Worm (Caenorhabditis elegans) whole organism, young adult: ENCODE results near the gene best-19.

ENCODE experiments used
- ekl-4 ChIP-seq: fragments of 200-800 bp; sonication (Bioruptor generic); IDR thresholded peaks from 2 replicates; pipeline ENCODE4 v1.3.6; 2022; ENCODE audit warnings: missing genetic modification reagents, missing genetic modification characterization, missing compliant biosample characterization
- him-1 ChIP-seq: sonication (generic microtip); optimal IDR thresholded peaks from 2 replicates; lab custom pipeline; 2016; ENCODE audit warnings: missing genotype, missing genetic modification reagents, missing genetic modification characterization, missing compliant biosample characterization
- hmg-1.2 ChIP-seq: fragments of 200-800 bp; sonication (Bioruptor generic); IDR thresholded peaks from 2 replicates; pipeline ENCODE4 v1.3.6; 2022; ENCODE audit warnings: missing genetic modification reagents, missing genetic modification characterization, missing compliant biosample characterization
- lin-54 ChIP-seq: fragments of 200-800 bp; sonication (Bioruptor generic); optimal IDR thresholded peaks from 2 replicates; lab custom pipeline; 2018; ENCODE audit warnings: mild to moderate bottlenecking, missing genetic modification characterization, missing compliant biosample characterization
- unc-62 ChIP-seq: fragments of 150-350 bp; optimal IDR thresholded peaks from 2 replicates; lab custom pipeline; 2014; ENCODE audit warnings: missing biosample characterization, missing genetic modification reagents, missing genetic modification characterization

ce11 chrIV:299190-299589 is 15.7 kb downstream of the best-19 start:
- TF ChIP-seq lin-54 (GFP tag; lab: Kevin White, UChicago), result no peak
- no peak for TF ChIP-seq ekl-4
- no peak for TF ChIP-seq unc-62 (GFP tag; lab: Kevin White, UChicago)
- no peak for TF ChIP-seq him-1 (tag; lab: Kevin White, UChicago)
- no peak for TF ChIP-seq hmg-1.2 (GFP tag; lab: Robert Waterston, UW)
